Worm (Caenorhabditis elegans) whole organism, L4 larva: Measurements from ENCODE around the gene F19H6.6.
A peak's percentile ranks its signal among the peaks of the same experiment; 100 is the strongest.

Source experiments
- F10B5.3 ChIP-seq: sonication (generic microtip); optimal IDR thresholded peaks from 2 replicates; lab custom pipeline; 2016; ENCODE audit warnings: mild to moderate bottlenecking, missing genetic modification characterization, missing compliant biosample characterization
- F44E2.7 ChIP-seq: fragments of 200-800 bp; sonication (Bioruptor generic); IDR thresholded peaks from 2 replicates; pipeline ENCODE4 v2.1.2; 2022; ENCODE audit warnings: missing genetic modification characterization, missing compliant biosample characterization
- F49E8.2 ChIP-seq: sonication (generic microtip); optimal IDR thresholded peaks from 2 replicates; lab custom pipeline; 2016; ENCODE audit warnings: missing compliant biosample characterization, mild to moderate bottlenecking, missing genetic modification characterization, borderline replicate concordance
- T20F7.1 ChIP-seq: fragments of 200-800 bp; sonication (Bioruptor generic); optimal IDR thresholded peaks from 2 replicates; lab custom pipeline; 2018; ENCODE audit warnings: mild to moderate bottlenecking, missing genetic modification characterization, missing compliant biosample characterization
- T26A8.4 ChIP-seq: fragments of 200-800 bp; sonication (Bioruptor generic); IDR thresholded peaks from 2 replicates; pipeline ENCODE4 v1.3.6; 2022; ENCODE audit warnings: missing genetic modification characterization, missing compliant biosample characterization
- Y48G9A.11 ChIP-seq: fragments of 200-800 bp; sonication (Bioruptor generic); IDR thresholded peaks from 2 replicates; pipeline ENCODE4 v1.3.6; 2022; ENCODE audit warnings: missing genetic modification reagents, missing genetic modification characterization, missing compliant biosample characterization
- aly-2 ChIP-seq: sonication (generic microtip); optimal IDR thresholded peaks from 2 replicates; lab custom pipeline; 2018; ENCODE audit warnings: missing biosample characterization, missing genetic modification characterization
- ama-1 ChIP-seq: fragments of 150-350 bp; optimal IDR thresholded peaks from 2 replicates; lab custom pipeline; 2014; ENCODE audit warnings: inconsistent platforms, mixed read lengths
- attf-4 ChIP-seq: sonication (generic microtip); optimal IDR thresholded peaks from 3 replicates; lab custom pipeline; 2017; ENCODE audit warnings: missing biosample characterization, missing genetic modification characterization
- ceh-28 ChIP-seq: fragments of 150-350 bp; optimal IDR thresholded peaks from 2 replicates; lab custom pipeline; 2014; ENCODE audit warnings: missing biosample characterization, missing genetic modification reagents, missing genetic modification characterization
- ceh-32 ChIP-seq: sonication (generic microtip); optimal IDR thresholded peaks from 2 replicates; lab custom pipeline; 2016; ENCODE audit warnings: mild to moderate bottlenecking, missing genetic modification characterization, missing compliant biosample characterization; ENCODE audit not compliant: poor library complexity
- ceh-62 ChIP-seq: sonication (generic microtip); optimal IDR thresholded peaks from 2 replicates; lab custom pipeline; 2017; ENCODE audit warnings: missing biosample characterization, missing genetic modification characterization
- ceh-82 ChIP-seq: sonication (generic microtip); optimal IDR thresholded peaks from 2 replicates; lab custom pipeline; 2017; ENCODE audit warnings: missing biosample characterization, missing genetic modification characterization
- ces-1 ChIP-seq: fragments of 150-350 bp; sonication (generic microtip); optimal IDR thresholded peaks from 4 replicates; lab custom pipeline; 2014; ENCODE audit warnings: missing biosample characterization, missing genetic modification reagents, missing genetic modification characterization
- cey-2 ChIP-seq: sonication (generic microtip); optimal IDR thresholded peaks from 3 replicates; lab custom pipeline; 2017; ENCODE audit warnings: missing genetic modification characterization, mild to moderate bottlenecking, missing compliant biosample characterization, antibody characterized with exemption, borderline replicate concordance; ENCODE audit not compliant: insufficient read depth
- daf-12 ChIP-seq: fragments of 150-350 bp; optimal IDR thresholded peaks from 2 replicates; lab custom pipeline; 2014; ENCODE audit warnings: missing biosample characterization, missing genetic modification reagents, missing genetic modification characterization
- daf-16 ChIP-seq, 3 experiments: sonication (generic microtip); optimal IDR thresholded peaks; 2 replicates each; lab custom pipeline; 2016 to 2017; ENCODE audit warnings: missing genetic modification characterization in 3 of 3, missing genetic modification reagents in 3 of 3, mild to moderate bottlenecking in 2 of 3, missing compliant biosample characterization in 2 of 3, missing biosample characterization in 1 of 3, moderate library complexity in 1 of 3
- daf-8 ChIP-seq: fragments of 200-800 bp; sonication (Bioruptor generic); IDR thresholded peaks from 2 replicates; pipeline ENCODE4 v1.3.6; 2022; ENCODE audit warnings: missing genetic modification characterization, missing compliant biosample characterization
- dmd-6 ChIP-seq: fragments of 200-800 bp; sonication (Bioruptor generic); IDR thresholded peaks from 2 replicates; pipeline ENCODE4 v1.3.6; 2022; ENCODE audit warnings: missing genetic modification reagents, missing genetic modification characterization, missing compliant biosample characterization
- dmd-9 ChIP-seq: fragments of 200-800 bp; sonication (Bioruptor generic); IDR thresholded peaks from 2 replicates; pipeline ENCODE4 v1.3.6; 2022; ENCODE audit warnings: missing genetic modification reagents, missing genetic modification characterization, missing compliant biosample characterization
- dve-1 ChIP-seq: sonication (generic microtip); optimal IDR thresholded peaks from 2 replicates; lab custom pipeline; 2017; ENCODE audit warnings: antibody characterized with exemption, mild to moderate bottlenecking, missing genetic modification characterization, missing compliant biosample characterization; ENCODE audit not compliant: insufficient read depth
- fos-1 ChIP-seq: fragments of 150-350 bp; optimal IDR thresholded peaks from 2 replicates; lab custom pipeline; 2014; ENCODE audit warnings: missing biosample characterization, missing genetic modification characterization
- hlh-11 ChIP-seq: fragments of 200-800 bp; sonication (Bioruptor generic); optimal IDR thresholded peaks from 2 replicates; lab custom pipeline; 2018; ENCODE audit warnings: mild to moderate bottlenecking, missing genetic modification characterization, missing compliant biosample characterization
- lin-1 ChIP-seq: fragments of 200-800 bp; sonication (Bioruptor generic); IDR thresholded peaks from 2 replicates; pipeline ENCODE4 v1.3.6; 2022; ENCODE audit warnings: missing genetic modification reagents, missing genetic modification characterization, missing compliant biosample characterization
- lin-15B ChIP-seq: fragments of 150-350 bp; sonication (generic microtip); optimal IDR thresholded peaks from 3 replicates; lab custom pipeline; 2014; ENCODE audit warnings: missing biosample characterization, missing genetic modification characterization
- lir-3 ChIP-seq: sonication (generic microtip); optimal IDR thresholded peaks from 2 replicates; lab custom pipeline; 2016; ENCODE audit warnings: mild to moderate bottlenecking, missing genetic modification characterization, missing compliant biosample characterization
- mxl-2 ChIP-seq: fragments of 200-800 bp; sonication (Bioruptor generic); conservative IDR thresholded peaks from 2 replicates; pipeline ENCODE4 v1.3.6; 2022; ENCODE audit warnings: missing genetic modification reagents, missing genetic modification characterization, missing compliant biosample characterization
- mxl-3 ChIP-seq: fragments of 200-800 bp; sonication (Bioruptor generic); optimal IDR thresholded peaks from 2 replicates; lab custom pipeline; 2018; ENCODE audit warnings: mild to moderate bottlenecking, missing genetic modification characterization, missing compliant biosample characterization
- nhr-28 ChIP-seq: fragments of 150-350 bp; optimal IDR thresholded peaks from 2 replicates; lab custom pipeline; 2014; ENCODE audit warnings: missing biosample characterization, missing genetic modification characterization
- nhr-42 ChIP-seq: fragments of 200-800 bp; sonication (Bioruptor generic); IDR thresholded peaks from 2 replicates; pipeline ENCODE4 v1.3.6; 2022; ENCODE audit warnings: missing genetic modification characterization, missing compliant biosample characterization
- php-3 ChIP-seq: fragments of 200-800 bp; sonication (Bioruptor generic); IDR thresholded peaks from 2 replicates; pipeline ENCODE4 v1.3.6; 2022; ENCODE audit warnings: missing genetic modification reagents, missing genetic modification characterization, missing compliant biosample characterization
- pqm-1 ChIP-seq: sonication (generic microtip); optimal IDR thresholded peaks from 2 replicates; lab custom pipeline; 2017; ENCODE audit warnings: missing biosample characterization, missing genetic modification characterization
- set-16 ChIP-seq: fragments of 200-800 bp; sonication (Bioruptor generic); IDR thresholded peaks from 2 replicates; pipeline ENCODE4 v1.3.6; 2022; ENCODE audit warnings: missing genetic modification reagents, missing genetic modification characterization, missing compliant biosample characterization
- spr-1 ChIP-seq: sonication (generic microtip); optimal IDR thresholded peaks from 2 replicates; lab custom pipeline; 2016; ENCODE audit warnings: mild to moderate bottlenecking, missing genetic modification characterization, missing compliant biosample characterization
- spr-3 ChIP-seq: fragments of 200-800 bp; sonication (Bioruptor generic); optimal IDR thresholded peaks from 2 replicates; lab custom pipeline; 2018; ENCODE audit warnings: mild to moderate bottlenecking, missing genetic modification characterization, missing compliant biosample characterization
- tra-1 ChIP-seq: fragments of 200-800 bp; sonication (Bioruptor generic); IDR thresholded peaks from 2 replicates; pipeline ENCODE4 v1.3.6; 2022; ENCODE audit warnings: missing genetic modification reagents, missing genetic modification characterization, missing compliant biosample characterization
- unc-39 ChIP-seq: sonication (generic microtip); optimal IDR thresholded peaks from 2 replicates; lab custom pipeline; 2017; ENCODE audit warnings: missing biosample characterization, missing genetic modification characterization
- unc-62 ChIP-seq, 3 experiments: fragments of 150-350 bp in 1 of 3; sonication (generic microtip); optimal IDR thresholded peaks in 2 of 3; peaks in 1 of 3; 1 replicate in 1 of 3; 2 replicates in 2 of 3; lab custom pipeline; 2014 to 2017; ENCODE audit warnings: missing biosample characterization in 3 of 3, missing genetic modification characterization in 3 of 3, missing genetic modification reagents in 3 of 3, missing genotype in 1 of 3
- zag-1 ChIP-seq: fragments of 150-350 bp; optimal IDR thresholded peaks from 2 replicates; lab custom pipeline; 2014; ENCODE audit warnings: missing biosample characterization, missing genetic modification characterization
- zfp-2 ChIP-seq: sonication (generic microtip); optimal IDR thresholded peaks from 2 replicates; lab custom pipeline; 2016; ENCODE audit warnings: mild to moderate bottlenecking, missing genetic modification characterization, missing compliant biosample characterization
- zip-2 ChIP-seq: fragments of 150-350 bp; optimal IDR thresholded peaks from 2 replicates; lab custom pipeline; 2014; ENCODE audit warnings: missing biosample characterization, missing genetic modification characterization
- ztf-11 ChIP-seq: fragments of 150-350 bp; optimal IDR thresholded peaks from 2 replicates; lab custom pipeline; 2014; ENCODE audit warnings: missing biosample characterization, missing genetic modification characterization

F19H6.6 gene

ce11 chrX:12352872-12353271 lies 7.8 kb upstream of the F19H6.6 start, which contains the start of gene F42F12.4 (continued):
- TF ChIP-seq zag-1 (tag; lab: Kevin White, UChicago) (no peak), dmd-6 (no peak), hlh-11 (tag; lab: Kevin White, UChicago) (peak; percentile 0), ces-1 (GFP tag; lab: Kevin White, UChicago) (no peak), php-3 (GFP tag; lab: Robert Waterston, UW) (peak; percentile 15; the same call in 1 of the 2 replicates), daf-8 (GFP tag; lab: Robert Waterston, UW) (no peak), T26A8.4 (no peak), pqm-1 (tag; lab: Kevin White, UChicago) (peak; percentile 46)

ce11 chrX:12356581-12356980 lies 4.0 kb upstream of the F19H6.6 start, which contains the start of gene nspc-12:
Gene nspc-12 (minus strand): TSS chrX:12356681.
- TF ChIP-seq ztf-11 (tag; lab: Kevin White, UChicago) (no peak), spr-3 (GFP tag; lab: Kevin White, UChicago) (no peak), lir-3 (tag; lab: Kevin White, UChicago) (no peak), aly-2 (tag; lab: Kevin White, UChicago) (no peak), dmd-6 (no peak)
- TF ChIP-seq, all 104 proteins: peak for 0

ce11 chrX:12357127-12357526 lies 3.5 kb upstream of the F19H6.6 start, which contains the start of gene nspc-13:
Gene nspc-13 (plus strand): TSS chrX:12357427.
- TF ChIP-seq lin-1 (GFP tag; lab: Robert Waterston, UW) (no peak), unc-62 (GFP tag; optimal IDR thresholded peaks at IDR 0.05 in 1 of 2; lab: Kevin White, UChicago) (peak in 1 of 2 experiments; percentile 12), unc-62 (tag; optimal IDR thresholded peaks at IDR 0.05; lab: Kevin White, UChicago) (no peak), spr-3 (GFP tag; lab: Kevin White, UChicago) (no peak), spr-1 (no peak), Y48G9A.11 (GFP tag; lab: Robert Waterston, UW) (no peak)

ce11 chrX:12358957-12359356 lies 1.7 kb upstream of the F19H6.6 start, which contains the start of gene nspc-14:
Gene nspc-14 (minus strand): TSS chrX:12359057.
- TF ChIP-seq ceh-28 (tag; lab: Kevin White, UChicago): no peak
- no peak for TF ChIP-seq ceh-82
- TF ChIP-seq daf-16 (GFP tag; optimal IDR thresholded peaks at IDR 0.05; lab: Kevin White, UChicago): no peak
- no peak for TF ChIP-seq daf-16 (tag; optimal IDR thresholded peaks at IDR 0.05; lab: Kevin White, UChicago)
- TF ChIP-seq cey-2: no peak
- TF ChIP-seq nhr-42 (GFP tag; lab: Robert Waterston, UW): no peak
- TF ChIP-seq ceh-32 (tag; lab: Kevin White, UChicago): no peak
- no peak for TF ChIP-seq spr-1
- TF ChIP-seq dve-1 (tag; lab: Kevin White, UChicago): no peak
- no peak for TF ChIP-seq aly-2 (tag; lab: Kevin White, UChicago)
- TF ChIP-seq T20F7.1 (GFP tag; lab: Kevin White, UChicago): no peak
- no peak for TF ChIP-seq zag-1 (tag; lab: Kevin White, UChicago)
- TF ChIP-seq F10B5.3 (tag; lab: Kevin White, UChicago): no peak
- no peak for TF ChIP-seq ceh-62 (tag; lab: Kevin White, UChicago)
- no peak for TF ChIP-seq php-3 (GFP tag; lab: Robert Waterston, UW)
- no peak for TF ChIP-seq F44E2.7 (GFP tag; lab: Robert Waterston, UW)
- TF ChIP-seq, all 104 proteins: peak for 0

DNA sequence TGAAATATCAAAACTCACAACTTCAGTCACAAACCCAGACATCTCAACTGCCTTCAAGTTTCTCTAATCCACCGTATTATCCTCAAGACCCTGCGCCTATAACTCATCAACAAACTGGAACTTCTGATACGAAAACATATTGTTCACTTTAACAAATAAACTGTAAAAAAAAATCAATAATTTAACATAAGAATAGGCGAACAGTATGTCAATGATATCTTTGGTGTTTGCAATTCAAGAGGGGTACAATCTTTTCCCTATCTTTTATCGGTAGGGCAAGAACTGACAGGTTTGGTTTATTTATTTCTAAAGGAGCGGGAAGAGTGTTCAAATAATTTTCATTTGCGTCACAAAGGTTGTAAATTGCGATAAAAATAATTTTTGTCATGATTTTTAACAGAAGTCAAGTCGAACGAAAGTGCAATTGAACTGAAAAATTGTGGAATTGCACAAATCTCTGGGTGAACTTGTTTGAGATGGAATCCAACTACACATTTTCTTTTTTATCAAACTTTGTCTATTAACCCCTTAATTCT lies 2.4 kb downstream of the F19H6.6 start:
- TF ChIP-seq lin-15B: peak; percentile 13
- no peak for TF ChIP-seq set-16 (GFP tag; lab: Robert Waterston, UW)
- peak; percentile 83 for TF ChIP-seq mxl-2 (GFP tag; lab: Robert Waterston, UW)
- TF ChIP-seq zip-2 (tag; lab: Kevin White, UChicago): peak; percentile 96
- TF ChIP-seq nhr-42 (GFP tag; lab: Robert Waterston, UW): peak; percentile 97
- peak; percentile 64; the same call in 1 of the 2 replicates for TF ChIP-seq dmd-9
- peak; percentile 39 for TF ChIP-seq F49E8.2 (tag; lab: Kevin White, UChicago)
- TF ChIP-seq fos-1 (tag; lab: Kevin White, UChicago): peak; percentile 98
- peak; percentile 9 for TF ChIP-seq daf-12 (tag; lab: Kevin White, UChicago)
- TF ChIP-seq ama-1 (lab: Kevin White, UChicago): no peak
- TF ChIP-seq attf-4 (tag; lab: Kevin White, UChicago): peak; percentile 50
- peak; percentile 89 for TF ChIP-seq mxl-3 (GFP tag; lab: Kevin White, UChicago)
- TF ChIP-seq nhr-28 (tag; lab: Kevin White, UChicago): peak; percentile 91
- TF ChIP-seq unc-39 (tag; lab: Kevin White, UChicago): peak; percentile 38
- TF ChIP-seq tra-1 (GFP tag; lab: Robert Waterston, UW): peak; percentile 96
- TF ChIP-seq zfp-2 (tag; lab: Kevin White, UChicago): peak; percentile 76
- peak; percentile 97 for TF ChIP-seq ces-1 (GFP tag; lab: Kevin White, UChicago)
